Fruit fly (Drosophila melanogaster) whole organism, prepupa: ENCODE measurements around the gene CG13991.

Experiments
- CG11762 ChIP-seq: fragments of 200-800 bp; sonication (Bioruptor generic); optimal IDR thresholded peaks from 3 replicates; lab custom pipeline; 2016; ENCODE audit warnings: missing biosample characterization, missing genetic modification characterization; ENCODE audit not compliant: insufficient read depth
- CG15336 ChIP-seq: fragments of 200-800 bp; sonication (Bioruptor generic); IDR thresholded peaks from 2 replicates; pipeline ENCODE4 v1.3.6; 2022; ENCODE audit warnings: missing biosample characterization, missing genetic modification characterization
- CG1621 ChIP-seq: fragments of 200-800 bp; sonication (Bioruptor generic); optimal IDR thresholded peaks from 3 replicates; lab custom pipeline; 2018; ENCODE audit warnings: missing biosample characterization, mild to moderate bottlenecking, missing genetic modification characterization
- CG16779 ChIP-seq: fragments of 200-800 bp; sonication (Bioruptor generic); optimal IDR thresholded peaks from 3 replicates; lab custom pipeline; 2017; ENCODE audit warnings: missing biosample characterization, mild to moderate bottlenecking, missing genetic modification characterization
- CG32006 ChIP-seq: fragments of 200-800 bp; sonication (Bioruptor generic); optimal IDR thresholded peaks from 3 replicates; lab custom pipeline; 2017; ENCODE audit warnings: missing biosample characterization, mild to moderate bottlenecking, missing genetic modification characterization
- CG3919 ChIP-seq: fragments of 200-800 bp; sonication (Bioruptor generic); optimal IDR thresholded peaks from 3 replicates; lab custom pipeline; 2016; ENCODE audit warnings: missing biosample characterization, missing genetic modification characterization
- CG6163 ChIP-seq: fragments of 200-800 bp; sonication (Bioruptor generic); IDR thresholded peaks from 3 replicates; pipeline ENCODE4 v1.3.6; 2022; ENCODE audit warnings: missing biosample characterization, missing genetic modification characterization
- CG6276 ChIP-seq: fragments of 200-800 bp; sonication (Bioruptor generic); optimal IDR thresholded peaks from 2 replicates; lab custom pipeline; 2017; ENCODE audit warnings: missing biosample characterization, mild to moderate bottlenecking, missing genetic modification characterization
- CG6792 ChIP-seq: fragments of 200-800 bp; sonication (Bioruptor generic); optimal IDR thresholded peaks from 3 replicates; lab custom pipeline; 2016; ENCODE audit warnings: missing biosample characterization, missing genetic modification characterization
- CG6808 ChIP-seq: fragments of 200-800 bp; sonication (Bioruptor generic); optimal IDR thresholded peaks from 3 replicates; lab custom pipeline; 2017; ENCODE audit warnings: missing biosample characterization, missing genetic modification characterization, mild to moderate bottlenecking, moderate library complexity, missing genetic modification reagents
- CG6854 ChIP-seq: fragments of 200-800 bp; sonication (Bioruptor generic); optimal IDR thresholded peaks from 2 replicates; lab custom pipeline; 2017; ENCODE audit warnings: missing biosample characterization, mild to moderate bottlenecking, missing genetic modification characterization
- CG8119 ChIP-seq: fragments of 200-800 bp; sonication (Bioruptor generic); IDR thresholded peaks from 3 replicates; pipeline ENCODE4 v1.3.6; 2022; ENCODE audit warnings: missing biosample characterization, missing genetic modification characterization
- CG8319 ChIP-seq: fragments of 200-800 bp; sonication (Bioruptor generic); optimal IDR thresholded peaks from 3 replicates; lab custom pipeline; 2016; ENCODE audit warnings: missing biosample characterization, missing genetic modification characterization
- CG8632 ChIP-seq: fragments of 200-800 bp; sonication (Bioruptor generic); optimal IDR thresholded peaks from 3 replicates; lab custom pipeline; 2016; ENCODE audit warnings: missing biosample characterization, missing genetic modification characterization
- CG9139 ChIP-seq: fragments of 200-800 bp; sonication (Bioruptor generic); optimal IDR thresholded peaks from 3 replicates; lab custom pipeline; 2017; ENCODE audit warnings: missing biosample characterization, mild to moderate bottlenecking, missing genetic modification characterization
- Eip75B ChIP-seq: fragments of 200-800 bp; sonication (Bioruptor generic); optimal IDR thresholded peaks from 3 replicates; lab custom pipeline; 2016; ENCODE audit warnings: missing biosample characterization, missing genetic modification characterization
- Eip78C ChIP-seq: fragments of 200-800 bp; sonication (Bioruptor generic); peaks from one replicate; lab custom pipeline; 2016; ENCODE audit warnings: missing biosample characterization, missing genetic modification characterization
- Gug ChIP-seq: fragments of 200-800 bp; sonication (Bioruptor generic); IDR thresholded peaks from 2 replicates; pipeline ENCODE4 v1.3.6; 2022; ENCODE audit warnings: missing biosample characterization, missing genetic modification characterization
- Hr38 ChIP-seq: sonication (Bioruptor generic); optimal IDR thresholded peaks from 2 replicates; lab custom pipeline; 2016; ENCODE audit warnings: missing biosample characterization, missing genetic modification characterization
- Smox ChIP-seq: fragments of 200-800 bp; sonication (Bioruptor generic); optimal IDR thresholded peaks from 3 replicates; lab custom pipeline; 2016; ENCODE audit warnings: missing biosample characterization, missing genetic modification characterization
- Sox102F ChIP-seq: fragments of 200-800 bp; sonication (Bioruptor generic); optimal IDR thresholded peaks from 2 replicates; lab custom pipeline; 2016; ENCODE audit warnings: missing biosample characterization, mild to moderate bottlenecking, missing genetic modification characterization
- Sox14 ChIP-seq: fragments of 200-800 bp; sonication (Bioruptor generic); optimal IDR thresholded peaks from 3 replicates; lab custom pipeline; 2016; ENCODE audit warnings: missing biosample characterization, missing genetic modification characterization
- achi ChIP-seq: fragments of 200-800 bp; sonication (Bioruptor generic); optimal IDR thresholded peaks from 3 replicates; lab custom pipeline; 2016; ENCODE audit warnings: missing biosample characterization, missing genetic modification characterization
- cyc ChIP-seq: fragments of 200-800 bp; sonication (Bioruptor generic); optimal IDR thresholded peaks from 3 replicates; lab custom pipeline; 2016; ENCODE audit warnings: missing biosample characterization, missing genetic modification characterization
- dac ChIP-seq: fragments of 200-800 bp; sonication (Bioruptor generic); optimal IDR thresholded peaks from 2 replicates; lab custom pipeline; 2017; ENCODE audit warnings: missing biosample characterization, mild to moderate bottlenecking, missing genetic modification characterization
- dsx ChIP-seq: fragments of 200-800 bp; optimal IDR thresholded peaks from 3 replicates; lab custom pipeline; 2019; ENCODE audit warnings: missing biosample characterization, mild to moderate bottlenecking, missing genetic modification characterization, moderate library complexity; ENCODE audit not compliant: poor library complexity, severe bottlenecking
- eg ChIP-seq: fragments of 200-800 bp; sonication (Bioruptor generic); IDR thresholded peaks from 3 replicates; pipeline ENCODE4 v1.3.6; 2022; ENCODE audit warnings: missing biosample characterization, missing genetic modification characterization
- fd59A ChIP-seq: fragments of 200-800 bp; sonication (Bioruptor generic); optimal IDR thresholded peaks from 2 replicates; lab custom pipeline; 2017; ENCODE audit warnings: missing biosample characterization, mild to moderate bottlenecking, missing genetic modification characterization, missing genetic modification reagents
- fd85E ChIP-seq: fragments of 200-800 bp; sonication (Bioruptor generic); optimal IDR thresholded peaks from 3 replicates; lab custom pipeline; 2016; ENCODE audit warnings: missing biosample characterization, missing genetic modification characterization
- fkh ChIP-seq: fragments of 200-800 bp; sonication (Bioruptor generic); optimal IDR thresholded peaks from 3 replicates; lab custom pipeline; 2017; ENCODE audit warnings: missing biosample characterization, mild to moderate bottlenecking, missing genetic modification characterization, moderate library complexity
- lz ChIP-seq: fragments of 200-800 bp; sonication (Bioruptor generic); optimal IDR thresholded peaks from 3 replicates; lab custom pipeline; 2016; ENCODE audit warnings: missing biosample characterization, missing genetic modification characterization
- net ChIP-seq: fragments of 200-800 bp; sonication (Bioruptor generic); optimal IDR thresholded peaks from 3 replicates; lab custom pipeline; 2016; ENCODE audit warnings: missing biosample characterization, missing genetic modification characterization
- salr ChIP-seq, 2 experiments: fragments of 200-800 bp; sonication (Bioruptor generic); optimal IDR thresholded peaks; 3 replicates each; lab custom pipeline; 2016 to 2018; ENCODE audit warnings: missing biosample characterization in 2 of 2, missing genetic modification characterization in 2 of 2, mild to moderate bottlenecking in 1 of 2
- spab ChIP-seq: fragments of 200-800 bp; sonication (Bioruptor generic); optimal IDR thresholded peaks from 2 replicates; lab custom pipeline; 2017; ENCODE audit warnings: missing biosample characterization, mild to moderate bottlenecking, missing genetic modification characterization, missing genetic modification reagents
- svp ChIP-seq: fragments of 200-800 bp; sonication (Bioruptor generic); peaks from one replicate; lab custom pipeline; 2016; ENCODE audit warnings: missing biosample characterization, missing genetic modification characterization
- vri ChIP-seq: fragments of 200-800 bp; sonication (Bioruptor generic); optimal IDR thresholded peaks from 3 replicates; lab custom pipeline; 2016; ENCODE audit warnings: missing biosample characterization, mild to moderate bottlenecking, missing genetic modification characterization

CG13991 gene

dm6 chr2L:6171166-6171565 lies 32.0 kb downstream of the CG13991 start:
- TF ChIP-seq CG16779 (tag; lab: Kevin White, UChicago) (no peak), CG11762 (no peak), Eip75B (GFP tag; lab: Kevin White, UChicago) (no peak), svp (GFP tag; lab: Kevin White, UChicago) (peak; percentile 66)

dm6 chr2L:6172996-6173395 lies 33.8 kb downstream of the CG13991 start:
- TF ChIP-seq Eip75B (GFP tag; lab: Kevin White, UChicago) = no peak
- no peak for TF ChIP-seq CG9139
- no peak for TF ChIP-seq cyc (GFP tag; lab: Kevin White, UChicago)
- no peak for TF ChIP-seq CG8319 (GFP tag; lab: Kevin White, UChicago)
- no peak for TF ChIP-seq CG6163
- no peak for TF ChIP-seq Sox102F (GFP tag; lab: Kevin White, UChicago)
- no peak for TF ChIP-seq Eip78C (GFP tag; lab: Kevin White, UChicago)
- TF ChIP-seq Smox (GFP tag; lab: Kevin White, UChicago) = no peak
- no peak for TF ChIP-seq fkh (GFP tag; lab: Kevin White, UChicago)
- TF ChIP-seq Hr38 (GFP tag; lab: Kevin White, UChicago) = no peak
- no peak for TF ChIP-seq eg (GFP tag; lab: Robert Waterston, UW)

dm6 chr2L:6176408-6176807 lies 37.2 kb downstream of the CG13991 start:
- TF ChIP-seq CG8632 (GFP tag; lab: Kevin White, UChicago) (no peak), CG32006 (GFP tag; lab: Kevin White, UChicago) (no peak), fd85E (GFP tag; lab: Kevin White, UChicago) (no peak), Smox (GFP tag; lab: Kevin White, UChicago) (no peak)

- TF ChIP-seq fkh (GFP tag; lab: Kevin White, UChicago) = peak; percentile 60
- TF ChIP-seq CG11762 = no peak
- TF ChIP-seq, all 60 proteins: peak for 1
These were observed 38.0 kb downstream of the CG13991 start for dm6 chr2L:6177141-6177540.

- TF ChIP-seq CG16779 (tag; lab: Kevin White, UChicago) (no peak), vri (peak; percentile 24), Sox14 (GFP tag; lab: Kevin White, UChicago) (no peak), CG15336 (GFP tag; lab: Robert Waterston, UW) (no peak), CG1621 (tag; lab: Kevin White, UChicago) (no peak), Smox (GFP tag; lab: Kevin White, UChicago) (no peak), cyc (GFP tag; lab: Kevin White, UChicago) (no peak), spab (GFP tag; lab: Kevin White, UChicago) (no peak)
These were observed 39.0 kb downstream of the CG13991 start for dm6 chr2L:6178118-6178739.

- TF ChIP-seq Smox (GFP tag; lab: Kevin White, UChicago) = no peak
- peak; percentile 34 for TF ChIP-seq CG6276 (GFP tag; lab: Kevin White, UChicago)
- peak; percentile 47 for TF ChIP-seq CG9139
- no peak for TF ChIP-seq dac
- peak; percentile 31 for TF ChIP-seq fkh (GFP tag; lab: Kevin White, UChicago)
- TF ChIP-seq dsx (GFP tag; lab: Kevin White, UChicago) = peak; percentile 83
- TF ChIP-seq Eip75B (GFP tag; lab: Kevin White, UChicago) = peak; percentile 15
- peak; percentile 32 for TF ChIP-seq net (GFP tag; lab: Kevin White, UChicago)
- peak; percentile 16 for TF ChIP-seq CG1621 (tag; lab: Kevin White, UChicago)
- peak; percentile 38 for TF ChIP-seq Sox102F (GFP tag; lab: Kevin White, UChicago)
- TF ChIP-seq Gug (GFP tag; lab: Robert Waterston, UW) = no peak
- peak; percentile 7 for TF ChIP-seq Sox14 (GFP tag; lab: Kevin White, UChicago)
- no peak for TF ChIP-seq fd59A (GFP tag; lab: Kevin White, UChicago)
- TF ChIP-seq CG6163 = peak; percentile 70
- peak; percentile 82 for TF ChIP-seq Eip78C (GFP tag; lab: Kevin White, UChicago)
- peak; percentile 67; the same call in 2 of the 3 replicates for TF ChIP-seq eg (GFP tag; lab: Robert Waterston, UW)
- TF ChIP-seq salr (GFP tag; optimal IDR thresholded peaks at IDR 0.05; lab: Kevin White, UChicago) = no peak
- peak; percentile 61 for TF ChIP-seq CG3919 (GFP tag; lab: Kevin White, UChicago)
- TF ChIP-seq lz (GFP tag; lab: Kevin White, UChicago) = no peak
- TF ChIP-seq CG6854 (GFP tag; lab: Kevin White, UChicago) = no peak
- TF ChIP-seq svp (GFP tag; lab: Kevin White, UChicago) = no peak
- peak; percentile 14 for TF ChIP-seq achi (GFP tag; lab: Kevin White, UChicago)
- peak; percentile 18 for TF ChIP-seq CG6808 (GFP tag; lab: Kevin White, UChicago)
- TF ChIP-seq CG8119 (GFP tag; lab: Robert Waterston, UW) = peak; percentile 36; the same call in 1 of the 3 replicates
- peak; percentile 39; the same call in 1 of the 2 replicates for TF ChIP-seq CG15336 (GFP tag; lab: Robert Waterston, UW)
- no peak for TF ChIP-seq CG6792
These were observed 39.8 kb downstream of the CG13991 start, which contains the start of gene smal for dm6 chr2L:6178740-6179633. smal (plus strand) TSS chr2L:6179133.
